Fruit fly (Drosophila melanogaster) whole organism, embryonic: ENCODE data around the gene Aasdh.

Source experiments
- Atf3 ChIP-seq: fragments of 200-800 bp; sonication (Bioruptor generic); optimal IDR thresholded peaks from 3 replicates; lab custom pipeline; 2016; ENCODE audit warnings: missing biosample characterization, missing genetic modification characterization
- Awh ChIP-seq: fragments of 200-800 bp; sonication (Bioruptor generic); IDR thresholded peaks from 2 replicates; pipeline ENCODE4, ENCODE4 v1.3.6; 2022; ENCODE audit warnings: missing biosample characterization, missing genetic modification characterization
- BEAF-32 ChIP-seq: fragments of 200-800 bp; sonication (Bioruptor generic); optimal IDR thresholded peaks from 3 replicates; lab custom pipeline; 2017; ENCODE audit warnings: missing biosample characterization, missing genetic modification characterization, mild to moderate bottlenecking, moderate library complexity, missing genetic modification reagents
- Bdp1 ChIP-seq: fragments of 200-800 bp; sonication (Bioruptor generic); optimal IDR thresholded peaks from 3 replicates; lab custom pipeline; 2016; ENCODE audit warnings: missing biosample characterization, missing genetic modification characterization
- Bgb ChIP-seq: fragments of 200-800 bp; sonication (Bioruptor generic); IDR thresholded peaks from 2 replicates; pipeline ENCODE4 v1.3.6; 2022; ENCODE audit warnings: missing biosample characterization, missing genetic modification characterization; ENCODE audit not compliant: partially characterized antibody
- CG10543 ChIP-seq: fragments of 200-800 bp; sonication (Bioruptor generic); optimal IDR thresholded peaks from 3 replicates; lab custom pipeline; 2017; ENCODE audit warnings: missing biosample characterization, mild to moderate bottlenecking, missing genetic modification characterization, moderate library complexity
- CG12155 ChIP-seq: fragments of 200-800 bp; sonication (Bioruptor generic); optimal IDR thresholded peaks from 3 replicates; lab custom pipeline; 2016; ENCODE audit warnings: missing biosample characterization, missing genetic modification characterization
- CG12769 ChIP-seq: fragments of 200-800 bp; sonication (Bioruptor generic); optimal IDR thresholded peaks from 2 replicates; lab custom pipeline; 2019; ENCODE audit warnings: missing biosample characterization, mild to moderate bottlenecking, missing genetic modification characterization, moderate library complexity
- CG16813 ChIP-seq: fragments of 200-800 bp; sonication (Bioruptor generic); IDR thresholded peaks from 3 replicates; pipeline ENCODE4 v1.3.6; 2022; ENCODE audit warnings: missing biosample characterization, missing genetic modification characterization; ENCODE audit not compliant: partially characterized antibody
- CG17328 ChIP-seq: fragments of 200-800 bp; sonication (Bioruptor generic); IDR thresholded peaks from 2 replicates; pipeline ENCODE4 v1.3.6; 2022; ENCODE audit warnings: missing biosample characterization, missing genetic modification characterization
- CG1792 ChIP-seq: fragments of 200-800 bp; sonication (Bioruptor generic); optimal IDR thresholded peaks from 2 replicates; lab custom pipeline; 2016; ENCODE audit warnings: missing biosample characterization, missing genetic modification characterization
- CG31224 ChIP-seq: fragments of 200-800 bp; sonication (Bioruptor generic); IDR thresholded peaks from 2 replicates; pipeline ENCODE4 v1.3.6; 2022; ENCODE audit warnings: missing biosample characterization, missing genetic modification characterization
- CG43689 ChIP-seq: fragments of 200-800 bp; sonication (Bioruptor generic); IDR thresholded peaks from 2 replicates; pipeline ENCODE4 v1.3.6; 2022; ENCODE audit warnings: missing biosample characterization, missing genetic modification characterization
- CG4404 ChIP-seq: fragments of 200-800 bp; sonication (Bioruptor generic); IDR thresholded peaks from 2 replicates; pipeline ENCODE4 v1.3.6; 2022; ENCODE audit warnings: missing biosample characterization, missing genetic modification characterization
- CG6813 ChIP-seq: fragments of 200-800 bp; sonication (Bioruptor generic); optimal IDR thresholded peaks from 2 replicates; lab custom pipeline; 2017; ENCODE audit warnings: missing biosample characterization, missing genetic modification characterization, mild to moderate bottlenecking, moderate library complexity, missing genetic modification reagents
- CG7745 ChIP-seq: fragments of 200-800 bp; sonication (Bioruptor generic); optimal IDR thresholded peaks from 2 replicates; lab custom pipeline; 2018; ENCODE audit warnings: missing biosample characterization, mild to moderate bottlenecking, missing genetic modification characterization, moderate library complexity
- CG7786 ChIP-seq: fragments of 200-800 bp; sonication (Bioruptor generic); optimal IDR thresholded peaks from 2 replicates; lab custom pipeline; 2016; ENCODE audit warnings: missing biosample characterization, missing genetic modification characterization
- CG8924 ChIP-seq: fragments of 200-800 bp; optimal IDR thresholded peaks from 3 replicates; lab custom pipeline; 2019; ENCODE audit warnings: missing biosample characterization, mild to moderate bottlenecking, missing genetic modification characterization, moderate library complexity
- CG9437 ChIP-seq: fragments of 200-800 bp; sonication (Bioruptor generic); optimal IDR thresholded peaks from 2 replicates; lab custom pipeline; 2018; ENCODE audit warnings: missing biosample characterization, mild to moderate bottlenecking, missing genetic modification characterization
- Dll ChIP-seq: fragments of 200-800 bp; sonication (Bioruptor generic); IDR thresholded peaks from 4 replicates; pipeline ENCODE4 v1.3.6; 2022; ENCODE audit warnings: missing biosample characterization, missing genetic modification characterization; ENCODE audit not compliant: partially characterized antibody
- Dref ChIP-seq: fragments of 200-800 bp; sonication (Bioruptor generic); IDR thresholded peaks from 2 replicates; pipeline ENCODE4 v1.3.6; 2022; ENCODE audit warnings: missing biosample characterization, missing genetic modification characterization
- E2f2 ChIP-seq: fragments of 200-800 bp; sonication (Bioruptor generic); IDR thresholded peaks from 2 replicates; pipeline ENCODE4 v1.3.6; 2022; ENCODE audit warnings: missing biosample characterization, missing genetic modification characterization
- Fer3 ChIP-seq: fragments of 200-800 bp; sonication (Bioruptor generic); optimal IDR thresholded peaks from 2 replicates; lab custom pipeline; 2018; ENCODE audit warnings: missing biosample characterization, mild to moderate bottlenecking, missing genetic modification characterization, moderate library complexity
- Hr3 ChIP-seq: fragments of 200-800 bp; sonication (Bioruptor generic); optimal IDR thresholded peaks from 3 replicates; lab custom pipeline; 2016; ENCODE audit warnings: missing biosample characterization, missing genetic modification characterization
- Hr78 ChIP-seq, 2 experiments: fragments of 200-800 bp in 1 of 2; fragments of >200 bp in 1 of 2; sonication (Bioruptor generic) in 1 of 2; optimal IDR thresholded peaks; 2 replicates each; lab custom pipeline; 2017 to 2019; ENCODE audit warnings: missing biosample characterization in 2 of 2, missing genetic modification characterization in 2 of 2, mild to moderate bottlenecking in 1 of 2, moderate library complexity in 1 of 2
- Max ChIP-seq: fragments of 200-800 bp; sonication (Bioruptor generic); optimal IDR thresholded peaks from 2 replicates; lab custom pipeline; 2016; ENCODE audit warnings: missing biosample characterization, mild to moderate bottlenecking, missing genetic modification characterization
- Med ChIP-seq: fragments of 200-800 bp; sonication (Bioruptor generic); peaks from one replicate; lab custom pipeline; 2016; ENCODE audit warnings: missing biosample characterization, missing genetic modification characterization, mild to moderate bottlenecking, inconsistent platforms, moderate library complexity
- Rfx ChIP-seq: fragments of 200-800 bp; sonication (Bioruptor generic); IDR thresholded peaks from 2 replicates; pipeline ENCODE4 v1.3.6; 2022; ENCODE audit warnings: missing biosample characterization, missing genetic modification characterization
- TFAM ChIP-seq: fragments of 200-800 bp; sonication (Bioruptor generic); optimal IDR thresholded peaks from 2 replicates; lab custom pipeline; 2017; ENCODE audit warnings: missing biosample characterization, missing genetic modification characterization, inconsistent platforms
- Trl ChIP-seq, 3 experiments: fragments of >200 bp in 2 of 3; fragments of 200-800 bp in 1 of 3; sonication (Bioruptor generic) in 1 of 3; optimal IDR thresholded peaks; 2 replicates in 1 of 3; 3 replicates in 2 of 3; lab custom pipeline; 2016 to 2017; ENCODE audit warnings: missing biosample characterization in 1 of 3, missing genetic modification characterization in 1 of 3
- Xbp1 ChIP-seq: fragments of 200-800 bp; sonication (Bioruptor generic); optimal IDR thresholded peaks from 3 replicates; lab custom pipeline; 2016; ENCODE audit warnings: missing biosample characterization, mild to moderate bottlenecking, missing genetic modification characterization
- bab2 ChIP-seq: fragments of 200-800 bp; sonication (Bioruptor generic); optimal IDR thresholded peaks from 2 replicates; lab custom pipeline; 2016; ENCODE audit warnings: missing biosample characterization, missing genetic modification characterization
- cas ChIP-seq: fragments of 200-800 bp; sonication (Bioruptor generic); IDR thresholded peaks from 2 replicates; pipeline ENCODE4 v1.3.6; 2022; ENCODE audit warnings: missing biosample characterization, missing genetic modification characterization
- ci ChIP-seq: fragments of 200-800 bp; sonication (Bioruptor generic); IDR thresholded peaks from 3 replicates; pipeline ENCODE4 v1.3.6; 2022; ENCODE audit warnings: missing biosample characterization, missing genetic modification characterization
- cwo ChIP-seq: fragments of 200-800 bp; sonication (Bioruptor generic); optimal IDR thresholded peaks from 3 replicates; lab custom pipeline; 2017; ENCODE audit warnings: missing biosample characterization, missing genetic modification characterization, mild to moderate bottlenecking, moderate library complexity, missing genetic modification reagents
- da ChIP-seq: fragments of 200-800 bp; sonication (Bioruptor generic); optimal IDR thresholded peaks from 2 replicates; lab custom pipeline; 2016; ENCODE audit warnings: missing biosample characterization, missing genetic modification characterization
- dimm ChIP-seq: fragments of 200-800 bp; sonication (Bioruptor generic); IDR thresholded peaks from 2 replicates; pipeline ENCODE4 v1.3.6; 2022; ENCODE audit warnings: missing biosample characterization, missing genetic modification characterization
- fd102C ChIP-seq: fragments of 200-800 bp; sonication (Bioruptor generic); optimal IDR thresholded peaks from 2 replicates; lab custom pipeline; 2018; ENCODE audit warnings: missing biosample characterization, mild to moderate bottlenecking, missing genetic modification characterization, moderate library complexity
- p53 ChIP-seq: fragments of 200-800 bp; sonication (Bioruptor generic); optimal IDR thresholded peaks from 2 replicates; lab custom pipeline; 2016; ENCODE audit warnings: missing biosample characterization, missing genetic modification characterization
- pzg ChIP-seq: fragments of 200-800 bp; sonication (Bioruptor generic); optimal IDR thresholded peaks from 3 replicates; lab custom pipeline; 2018; ENCODE audit warnings: missing biosample characterization, mild to moderate bottlenecking, missing genetic modification characterization, moderate library complexity
- ranshi ChIP-seq: fragments of 200-800 bp; sonication (Bioruptor generic); IDR thresholded peaks from 2 replicates; pipeline ENCODE4 v1.3.6; 2022; ENCODE audit warnings: missing biosample characterization, missing genetic modification characterization
- sens ChIP-seq: fragments of 200-800 bp; sonication (Bioruptor generic); peaks from one replicate; lab custom pipeline; 2016; ENCODE audit warnings: missing biosample characterization, missing genetic modification characterization
- seq ChIP-seq: fragments of 200-800 bp; sonication (Bioruptor generic); IDR thresholded peaks from 2 replicates; pipeline ENCODE4 v1.3.6; 2022; ENCODE audit warnings: missing biosample characterization, missing genetic modification characterization
- slbo ChIP-seq: fragments of 200-800 bp; sonication (Bioruptor generic); IDR thresholded peaks from 2 replicates; pipeline ENCODE4 v1.3.6; 2022; ENCODE audit warnings: missing biosample characterization, missing genetic modification characterization
- slou ChIP-seq: fragments of 200-800 bp; sonication (Bioruptor generic); optimal IDR thresholded peaks from 3 replicates; lab custom pipeline; 2016; ENCODE audit warnings: missing biosample characterization, missing genetic modification characterization
- tll ChIP-seq, 2 experiments: fragments of 200-800 bp in 1 of 2; fragments of >200 bp in 1 of 2; sonication (Bioruptor generic) in 1 of 2; optimal IDR thresholded peaks; 2 replicates each; lab custom pipeline; 2017 to 2019; ENCODE audit warnings: missing biosample characterization in 2 of 2, missing genetic modification characterization in 2 of 2, mild to moderate bottlenecking in 1 of 2, moderate library complexity in 1 of 2
- wdn ChIP-seq: fragments of 200-800 bp; sonication (Bioruptor generic); IDR thresholded peaks from 2 replicates; pipeline ENCODE4 v1.3.6; 2022; ENCODE audit warnings: missing biosample characterization, missing genetic modification characterization
- zen2 ChIP-seq: fragments of 200-800 bp; sonication (Bioruptor generic); IDR thresholded peaks from 3 replicates; pipeline ENCODE4 v1.3.6; 2022; ENCODE audit warnings: missing biosample characterization, missing genetic modification characterization; ENCODE audit not compliant: partially characterized antibody

Aasdh gene

DNA sequence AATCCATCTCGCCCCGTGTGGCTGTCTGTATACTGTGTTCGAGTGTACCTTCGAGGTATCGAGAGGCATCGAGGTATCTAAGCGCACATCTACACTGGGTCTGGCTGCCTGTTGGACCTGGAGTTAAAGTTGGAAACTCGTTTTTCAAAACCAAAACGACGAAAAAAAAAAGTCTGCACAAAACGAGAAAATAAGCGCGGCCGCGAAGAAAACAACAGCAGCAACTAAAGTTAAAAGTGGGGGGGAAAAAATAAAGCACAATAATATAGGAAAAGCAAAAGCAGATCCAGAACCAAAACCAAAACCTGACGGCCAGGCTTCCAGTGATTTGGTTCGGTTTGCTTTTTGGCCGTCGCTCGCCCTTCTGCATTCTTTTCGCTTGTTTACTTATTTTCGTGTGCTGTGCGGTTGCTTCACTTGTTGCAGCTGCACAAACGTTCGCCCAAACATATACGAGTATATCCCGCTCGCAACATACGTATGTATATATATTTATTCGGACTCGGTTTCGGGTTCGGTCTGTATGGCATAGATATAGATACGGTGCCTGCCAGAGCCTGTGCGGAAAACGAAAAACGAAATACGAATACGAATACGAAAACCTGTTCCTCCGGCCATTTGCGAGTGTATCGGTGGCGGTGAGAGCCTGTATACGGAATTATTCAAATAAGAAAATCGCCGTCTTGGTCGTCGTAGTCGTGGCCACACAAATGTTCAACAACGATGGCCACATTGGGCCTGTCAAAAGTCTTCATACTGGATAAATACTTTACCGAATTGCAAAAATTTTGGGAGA, 29.7 kb upstream of the Aasdh start (continued):
- TF ChIP-seq CG1792 (GFP tag; lab: Kevin White, UChicago) = no peak
- TF ChIP-seq Hr3 = no peak
- no peak for TF ChIP-seq CG9437 (GFP tag; lab: Kevin White, UChicago)
- TF ChIP-seq CG31224 (GFP tag; lab: Robert Waterston, UW) = no peak
- no peak for TF ChIP-seq slou
- no peak for TF ChIP-seq Atf3
- no peak for TF ChIP-seq CG10543 (GFP tag; lab: Kevin White, UChicago)
- no peak for TF ChIP-seq CG4404
- TF ChIP-seq dimm (GFP tag; lab: Robert Waterston, UW) = no peak
- TF ChIP-seq ci = no peak
- TF ChIP-seq wdn (GFP tag; lab: Robert Waterston, UW) = no peak
- no peak for TF ChIP-seq Max (GFP tag; lab: Kevin White, UChicago)
- TF ChIP-seq p53 (GFP tag; lab: Kevin White, UChicago) = no peak
- TF ChIP-seq da (GFP tag; lab: Kevin White, UChicago) = no peak
- TF ChIP-seq cas (GFP tag; lab: Robert Waterston, UW) = no peak
- TF ChIP-seq TFAM (GFP tag; lab: Kevin White, UChicago) = no peak
- no peak for TF ChIP-seq fd102C (GFP tag; lab: Kevin White, UChicago)
- no peak for TF ChIP-seq ranshi (GFP tag; lab: Robert Waterston, UW)
- no peak for TF ChIP-seq Bdp1 (GFP tag; lab: Kevin White, UChicago)
- no peak for TF ChIP-seq bab2
- no peak for TF ChIP-seq pzg (GFP tag; lab: Kevin White, UChicago)
- TF ChIP-seq, all 482 proteins: peak for 20

DNA sequence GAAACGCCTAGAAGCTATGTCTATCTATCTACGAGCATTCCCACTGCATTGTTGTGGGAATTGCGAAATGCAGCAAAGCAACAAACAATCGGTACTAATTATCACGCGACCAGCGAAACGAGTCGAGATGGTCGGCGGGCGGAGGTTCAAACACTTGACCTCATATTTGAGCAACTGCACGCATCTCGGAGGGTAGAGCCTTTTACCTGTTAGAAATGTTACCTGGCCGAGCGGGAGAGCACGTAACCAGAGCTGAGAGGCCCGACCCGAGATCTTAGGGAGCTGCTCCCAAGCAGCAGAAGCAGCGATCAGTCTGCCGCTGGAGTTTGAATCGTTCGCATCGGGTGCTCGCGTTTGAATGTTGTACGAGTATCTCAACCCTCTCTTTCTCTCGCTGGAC, 29.0 kb upstream of the Aasdh start:
- no peak for TF ChIP-seq Fer3
- TF ChIP-seq Hr78 (GFP tag; optimal IDR thresholded peaks at IDR 0.05; lab: Kevin White, UChicago) = peak in 1 of 2 experiments; percentile 93
- peak; percentile 30; the same call in 1 of the 2 replicates for TF ChIP-seq E2f2 (GFP tag; lab: Robert Waterston, UW)
- peak; percentile 51 for TF ChIP-seq cwo (GFP tag; lab: Kevin White, UChicago)
- TF ChIP-seq CG6813 (GFP tag; lab: Kevin White, UChicago) = no peak
- no peak for TF ChIP-seq CG8924
- TF ChIP-seq seq = 0 out of 2 replicates have a peak, but pooled peaks have one; percentile 12
- TF ChIP-seq CG43689 (GFP tag; lab: Robert Waterston, UW) = no peak
- TF ChIP-seq ci = 0 out of 3 replicates have a peak, but pooled peaks have one; percentile 35
- peak; percentile 44 for TF ChIP-seq Med
- peak; percentile 9 for TF ChIP-seq sens (GFP tag; lab: Kevin White, UChicago)
- no peak for TF ChIP-seq Dref (GFP tag; lab: Robert Waterston, UW)
- TF ChIP-seq slbo (GFP tag; lab: Robert Waterston, UW) = no peak
- TF ChIP-seq CG7786 (GFP tag; lab: Kevin White, UChicago) = no peak
- TF ChIP-seq zen2 (GFP tag; lab: Robert Waterston, UW) = 0 out of 3 replicates have a peak, but pooled peaks have one; percentile 40
- TF ChIP-seq tll (GFP tag; optimal IDR thresholded peaks at IDR 0.05; lab: Kevin White, UChicago) = peak in 1 of 2 experiments; percentile 32
- TF ChIP-seq Rfx = peak; percentile 27; the same call in 1 of the 2 replicates
- TF ChIP-seq BEAF-32 (GFP tag; lab: Kevin White, UChicago) = peak; percentile 14
- no peak for TF ChIP-seq Xbp1 (GFP tag; lab: Kevin White, UChicago)
- peak; percentile 13 for TF ChIP-seq CG12155 (GFP tag; lab: Kevin White, UChicago)
- no peak for TF ChIP-seq CG16813 (GFP tag; lab: Robert Waterston, UW)
- 0 out of 4 replicates have a peak, but pooled peaks have one; percentile 28 for TF ChIP-seq Dll (GFP tag; lab: Robert Waterston, UW)
- peak; percentile 84 for TF ChIP-seq CG12769 (tag; lab: Kevin White, UChicago)
- peak; percentile 9 for TF ChIP-seq CG7745 (tag; lab: Kevin White, UChicago)
- TF ChIP-seq Bgb = peak; percentile 9; the same call in 1 of the 2 replicates
- TF ChIP-seq Awh (GFP tag; lab: Robert Waterston, UW) = peak; percentile 19; the same call in 1 of the 2 replicates
- 0 out of 2 replicates have a peak, but pooled peaks have one; percentile 12 for TF ChIP-seq CG17328 (GFP tag; lab: Robert Waterston, UW)
- peak; percentile 43 to 69 for TF ChIP-seq Trl (optimal IDR thresholded peaks at IDR 0.05; lab: Kevin White, UChicago)
- no peak for TF ChIP-seq Trl (GFP tag; optimal IDR thresholded peaks at IDR 0.05; lab: Kevin White, UChicago)
